Worm (Caenorhabditis elegans): ENCODE measurements around the gene F08D12.15.

- TF ChIP-seq F49E8.2 (tag; optimal IDR thresholded peaks at IDR 0.05; ENCODE audit: insufficient read depth) = no peak
- TF ChIP-seq sptf-2 (GFP tag; optimal IDR thresholded peaks at IDR 0.05) = no peak
- no peak for TF ChIP-seq aptf-3 (GFP tag; IDR thresholded peaks at IDR 0.05)
- TF ChIP-seq lin-26 (GFP tag; IDR thresholded peaks at IDR 0.05) = no peak
- TF ChIP-seq F55B11.4 (tag; optimal IDR thresholded peaks at IDR 0.05; ENCODE audit: borderline replicate concordance, insufficient read depth) = no peak
- TF ChIP-seq snpc-4 (GFP tag; optimal IDR thresholded peaks at IDR 0.05) = no peak
- no peak for TF ChIP-seq snpc-4 (tag; optimal IDR thresholded peaks at IDR 0.05)
- TF ChIP-seq unc-62 (GFP tag; optimal IDR thresholded peaks at IDR 0.05) = no peak
- no peak for TF ChIP-seq egrh-3 (GFP tag; IDR thresholded peaks at IDR 0.05)
- TF ChIP-seq repo-1 (tag; optimal IDR thresholded peaks at IDR 0.05) = no peak
- no peak for TF ChIP-seq ZK185.1 (tag; optimal IDR thresholded peaks at IDR 0.05; ENCODE audit: poor library complexity, severe bottlenecking)
- no peak for TF ChIP-seq fkh-3 (tag; optimal IDR thresholded peaks at IDR 0.05)
- no peak for TF ChIP-seq egl-18 (GFP tag; IDR thresholded peaks at IDR 0.05)
- no peak for TF ChIP-seq F57A8.1 (GFP tag; optimal IDR thresholded peaks at IDR 0.05)
- no peak for TF ChIP-seq hrde-1 (tag; optimal IDR thresholded peaks at IDR 0.05; ENCODE audit: borderline replicate concordance)
Measured at ce11 chrII:2734735-2735134, 31.7 kb upstream of the F08D12.15 start.

Measured in whole organism, young adult.